Worm (Caenorhabditis elegans): Measurements from ENCODE around the gene fbxa-201.

Gene fbxa-201

DNA sequence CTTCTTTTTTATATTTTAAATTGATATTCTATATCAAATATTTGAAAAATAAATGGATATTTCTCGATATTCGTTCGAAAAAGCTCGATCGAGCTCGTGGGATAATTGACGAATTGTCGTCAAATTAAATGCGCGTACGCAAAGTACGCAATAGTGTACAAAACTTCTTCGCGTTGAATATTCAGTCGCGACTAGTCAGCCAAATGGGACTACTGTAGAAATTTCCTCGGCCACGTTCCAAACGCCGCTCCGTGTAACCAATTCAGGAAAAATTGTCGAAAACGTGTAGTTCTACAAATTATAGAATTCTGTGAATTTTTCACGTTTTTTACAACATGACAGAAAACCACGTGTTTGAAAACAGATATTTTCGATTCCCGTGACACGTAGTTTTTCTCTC is 33.3 kb downstream of the fbxa-201 start (continued):
- TF ChIP-seq nhr-47 (tag; optimal IDR thresholded peaks at IDR 0.05) (peak; percentile 69), lir-3 (tag; optimal IDR thresholded peaks at IDR 0.05; ENCODE audit: poor library complexity) (no peak), lin-35 (GFP tag; optimal IDR thresholded peaks at IDR 0.05) (peak; percentile 19 to 78), lin-14 (GFP tag; optimal IDR thresholded peaks at IDR 0.05) (no peak), ceh-82 (tag; optimal IDR thresholded peaks at IDR 0.05) (peak in 2 of 3 experiments; percentile 8 to 10), snu-23 (GFP tag; optimal IDR thresholded peaks at IDR 0.05) (peak; percentile 54), tlp-1 (tag; optimal IDR thresholded peaks at IDR 0.05) (no peak), efl-1 (optimal IDR thresholded peaks at IDR 0.05) (peak; percentile 83 to 87), efl-1 (GFP tag; optimal IDR thresholded peaks at IDR 0.05 in 1 of 2) (peak; percentile 38 to 95), xbp-1 (tag; optimal IDR thresholded peaks at IDR 0.05) (peak; percentile 13), C34B4.2 (tag; optimal IDR thresholded peaks at IDR 0.05) (no peak), aha-1 (tag; optimal IDR thresholded peaks at IDR 0.05) (no peak), aly-2 (tag; optimal IDR thresholded peaks at IDR 0.05) (no peak), elt-2 (tag; optimal IDR thresholded peaks at IDR 0.05) (no peak), lin-13 (GFP tag; optimal IDR thresholded peaks at IDR 0.05) (peak; percentile 41), fkh-10 (GFP tag; optimal IDR thresholded peaks at IDR 0.05) (no peak), unc-30 (tag; optimal IDR thresholded peaks at IDR 0.05) (no peak), nhr-20 (tag; optimal IDR thresholded peaks at IDR 0.05) (peak; percentile 56), F16B12.6 (tag; optimal IDR thresholded peaks at IDR 0.05) (peak; percentile 76), tbx-2 (tag; optimal IDR thresholded peaks at IDR 0.05) (peak; percentile 34), C04F5.9 (tag; optimal IDR thresholded peaks at IDR 0.05) (peak; percentile 31), pag-3 (tag; optimal IDR thresholded peaks at IDR 0.05; ENCODE audit: borderline replicate concordance, insufficient read depth) (no peak), lin-39 (tag; optimal IDR thresholded peaks at IDR 0.05) (no peak), nhr-19 (GFP tag; conservative IDR thresholded peaks at IDR 0.05) (peak; percentile 83), nhr-90 (tag; optimal IDR thresholded peaks at IDR 0.05; ENCODE audit: poor library complexity) (peak; percentile 70), hpl-2 (GFP tag; optimal IDR thresholded peaks at IDR 0.05) (peak; percentile 75), ceh-63 (GFP tag; optimal IDR thresholded peaks at IDR 0.05) (no peak), lsy-2 (tag; optimal IDR thresholded peaks at IDR 0.05) (peak; percentile 82 to 97), nhr-71 (tag; optimal IDR thresholded peaks at IDR 0.05) (peak; percentile 79), swsn-7 (tag; optimal IDR thresholded peaks at IDR 0.05) (peak; percentile 20), grh-1 (GFP tag; IDR thresholded peaks at IDR 0.05) (peak; percentile 51), C16A3.4 (tag; optimal IDR thresholded peaks at IDR 0.05) (no peak), fkh-8 (tag; optimal IDR thresholded peaks at IDR 0.05) (peak; percentile 34)

DNA sequence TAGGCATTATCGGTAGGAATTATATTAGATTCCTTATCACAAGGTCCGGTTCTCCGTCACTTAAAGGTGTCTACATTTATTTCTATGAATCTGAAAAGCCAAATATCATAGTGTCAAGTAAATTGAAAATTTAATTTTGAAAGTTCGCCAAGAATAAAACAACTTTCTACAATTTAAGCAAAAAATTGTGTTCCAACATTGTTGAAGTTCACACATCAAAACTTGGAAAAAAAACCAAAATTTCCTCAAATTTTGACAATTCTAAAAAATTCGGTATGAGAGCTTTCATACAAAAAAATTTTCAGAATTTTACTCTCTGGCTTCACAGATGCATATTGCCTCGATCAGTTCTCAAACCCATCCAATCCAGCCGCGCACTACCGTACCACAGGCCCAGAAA is 36.6 kb downstream of the fbxa-201 start, which contains the start of gene F59A7.7:
TSS of gene F59A7.7 (plus strand) at position 301 of the 400 bp plus-strand sequence.
- no peak for TF ChIP-seq C16A3.4 (tag; optimal IDR thresholded peaks at IDR 0.05)
- TF ChIP-seq ceh-88 (GFP tag; IDR thresholded peaks at IDR 0.05), result no peak
- TF ChIP-seq lin-35 (GFP tag; optimal IDR thresholded peaks at IDR 0.05), result no peak
- TF ChIP-seq C04F5.9 (tag; optimal IDR thresholded peaks at IDR 0.05), result no peak
- no peak for TF ChIP-seq efl-3 (GFP tag; optimal IDR thresholded peaks at IDR 0.05)
- no peak for TF ChIP-seq lin-15B (tag; optimal IDR thresholded peaks at IDR 0.05)
- TF ChIP-seq aly-2 (tag; optimal IDR thresholded peaks at IDR 0.05), result no peak
- TF ChIP-seq nhr-12 (tag; optimal IDR thresholded peaks at IDR 0.05), result no peak
- TF ChIP-seq nhr-77 (tag; optimal IDR thresholded peaks at IDR 0.05), result no peak
- no peak for TF ChIP-seq ceh-90 (tag; optimal IDR thresholded peaks at IDR 0.05)
- no peak for TF ChIP-seq unc-86 (tag; optimal IDR thresholded peaks at IDR 0.05)
- TF ChIP-seq unc-98 (GFP tag; IDR thresholded peaks at IDR 0.05), result no peak
- no peak for TF ChIP-seq sox-4 (tag; optimal IDR thresholded peaks at IDR 0.05)
- no peak for TF ChIP-seq nhr-47 (tag; optimal IDR thresholded peaks at IDR 0.05)
- no peak for TF ChIP-seq ets-5 (GFP tag; IDR thresholded peaks at IDR 0.05)
- no peak for TF ChIP-seq tlp-1 (tag; optimal IDR thresholded peaks at IDR 0.05)
- no peak for TF ChIP-seq ztf-11 (tag; optimal IDR thresholded peaks at IDR 0.05)
- no peak for TF ChIP-seq nhr-84 (tag; optimal IDR thresholded peaks at IDR 0.05)
- TF ChIP-seq pax-3 (tag; optimal IDR thresholded peaks at IDR 0.05), result no peak
- no peak for TF ChIP-seq C34B4.2 (tag; optimal IDR thresholded peaks at IDR 0.05)
